Fruit fly (Drosophila melanogaster): ENCODE data around the gene Pgant8.

DNA sequence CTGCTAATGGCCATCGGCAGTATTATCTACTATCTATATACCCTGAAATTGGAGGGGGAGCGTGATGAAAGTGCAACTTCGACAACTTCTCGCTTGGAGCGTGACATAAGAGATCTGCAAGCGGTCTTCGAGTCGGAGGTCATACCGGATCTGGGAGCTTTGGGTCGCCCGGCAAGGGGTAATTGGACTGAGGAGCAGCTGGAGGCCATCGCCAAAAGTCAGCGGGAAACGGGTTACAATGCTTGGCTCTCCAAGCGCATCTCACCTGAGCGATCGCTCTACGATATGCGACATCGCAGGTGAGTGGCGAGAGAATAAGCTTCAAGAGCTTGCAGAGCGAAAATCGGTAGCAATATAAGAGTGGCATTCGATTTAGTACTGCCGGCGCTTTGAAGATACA lies 345 bp downstream of the Pgant8 start:
- TF ChIP-seq pan (optimal IDR thresholded peaks at IDR 0.05) (no peak), EcR (GFP tag; optimal IDR thresholded peaks at IDR 0.05) (no peak), CG8478 (optimal IDR thresholded peaks at IDR 0.05) (no peak), psq (optimal IDR thresholded peaks at IDR 0.05) (no peak), Dll (optimal IDR thresholded peaks at IDR 0.05) (no peak)
